Fruit fly (Drosophila melanogaster): ENCODE data around the gene Smr.

Gene Smr

dm6 chrX:12735478-12736428 lies 6.7 kb downstream of the Smr start (continued):
- peak; percentile 58; the same call in 1 of the 2 replicates for TF ChIP-seq Awh (GFP tag; IDR thresholded peaks at IDR 0.05)
- peak; percentile 77 for TF ChIP-seq CG12071 (GFP tag; optimal IDR thresholded peaks at IDR 0.05)
- peak; percentile 9; the same call in 1 of the 3 replicates for TF ChIP-seq otp (GFP tag; IDR thresholded peaks at IDR 0.05)
- TF ChIP-seq ranshi (GFP tag; IDR thresholded peaks at IDR 0.05), result peak; percentile 68; the same call in 1 of the 2 replicates
- peak; percentile 74 for TF ChIP-seq B-H2 (GFP tag; optimal IDR thresholded peaks at IDR 0.05)
- peak; percentile 91 for TF ChIP-seq CG16863 (GFP tag; optimal IDR thresholded peaks at IDR 0.05)
- TF ChIP-seq CG2678 (tag; optimal IDR thresholded peaks at IDR 0.05), result peak; percentile 98
- TF ChIP-seq grau (tag; optimal IDR thresholded peaks at IDR 0.05), result peak; percentile 93
- TF ChIP-seq prd (optimal IDR thresholded peaks at IDR 0.05), result no peak
- peak; percentile 90 for TF ChIP-seq prd (GFP tag; IDR thresholded peaks at IDR 0.05)
- TF ChIP-seq CG7928 (GFP tag; optimal IDR thresholded peaks at IDR 0.05), result peak; percentile 74
- peak; percentile 63 for TF ChIP-seq lbe (GFP tag; optimal IDR thresholded peaks at IDR 0.05)
- no peak for TF ChIP-seq bowl (GFP tag; IDR thresholded peaks at IDR 0.05)
- peak; percentile 88 for TF ChIP-seq CG15601 (tag; optimal IDR thresholded peaks at IDR 0.05)
- TF ChIP-seq ro (GFP tag; IDR thresholded peaks at IDR 0.05), result no peak; the same call in 1 of the 2 replicates
- TF ChIP-seq ttk (GFP tag; IDR thresholded peaks at IDR 0.05), result peak; percentile 68; the same call in 1 of the 2 replicates
- TF ChIP-seq CG13894 (tag; optimal IDR thresholded peaks at IDR 0.05), result peak; percentile 74
- peak; percentile 87 for TF ChIP-seq Atf3 (GFP tag; optimal IDR thresholded peaks at IDR 0.05)
- no peak for TF ChIP-seq CG6791 (GFP tag; IDR thresholded peaks at IDR 0.05; ENCODE audit: partially characterized antibody)
- peak; percentile 99 for TF ChIP-seq Ets65A (GFP tag)
- TF ChIP-seq CG6272 (GFP tag; IDR thresholded peaks at IDR 0.05), result peak; percentile 80
- TF ChIP-seq Atf-2 (GFP tag; optimal IDR thresholded peaks at IDR 0.05), result peak; percentile 92
- peak; percentile 74 for TF ChIP-seq CG10565 (GFP tag; optimal IDR thresholded peaks at IDR 0.05)
- TF ChIP-seq CG8290 (GFP tag; optimal IDR thresholded peaks at IDR 0.05), result peak; percentile 77
- peak; percentile 83 to 87 for TF ChIP-seq CG8290 (tag; optimal IDR thresholded peaks at IDR 0.05)
- peak; percentile 69 for TF ChIP-seq exex (tag; optimal IDR thresholded peaks at IDR 0.05)
- TF ChIP-seq repo (GFP tag; optimal IDR thresholded peaks at IDR 0.05), result peak; percentile 83
- peak; percentile 86 for TF ChIP-seq cad (GFP tag; optimal IDR thresholded peaks at IDR 0.05)
- TF ChIP-seq BtbVII (GFP tag; optimal IDR thresholded peaks at IDR 0.05), result peak; percentile 93
- peak; percentile 67; the same call in 1 of the 3 replicates for TF ChIP-seq ase (GFP tag; IDR thresholded peaks at IDR 0.05)
- peak; percentile 98 for TF ChIP-seq Sox100B (GFP tag; optimal IDR thresholded peaks at IDR 0.05)
- peak; percentile 89 for TF ChIP-seq crc (GFP tag; optimal IDR thresholded peaks at IDR 0.05)
- peak; percentile 46 for TF ChIP-seq Ravus (GFP tag; IDR thresholded peaks at IDR 0.05)
- TF ChIP-seq Abd-B (GFP tag; optimal IDR thresholded peaks at IDR 0.05), result peak; percentile 93
- TF ChIP-seq Nf-YC (tag; optimal IDR thresholded peaks at IDR 0.05), result peak; percentile 81
- TF ChIP-seq CG31388 (GFP tag; optimal IDR thresholded peaks at IDR 0.05), result peak; percentile 85
- TF ChIP-seq Dbx (GFP tag; IDR thresholded peaks at IDR 0.05), result peak; percentile 67
- peak in 1 of 2 experiments; percentile 71 for TF ChIP-seq insv (GFP tag; optimal IDR thresholded peaks at IDR 0.05)
- TF ChIP-seq zfh1 (GFP tag; IDR thresholded peaks at IDR 0.05), result peak; percentile 80
- peak; percentile 73; the same call in 1 of the 3 replicates for TF ChIP-seq Optix (GFP tag; IDR thresholded peaks at IDR 0.05)
- TF ChIP-seq CG10462 (GFP tag; optimal IDR thresholded peaks at IDR 0.05), result peak; percentile 84
- peak; percentile 15; the same call in 1 of the 2 replicates for TF ChIP-seq sens-2 (GFP tag; IDR thresholded peaks at IDR 0.05)
- TF ChIP-seq croc (GFP tag; conservative IDR thresholded peaks at IDR 0.05), result peak; percentile 83
- no peak for TF ChIP-seq fru (optimal IDR thresholded peaks at IDR 0.05)
- peak; percentile 87 for TF ChIP-seq CG11695 (GFP tag; IDR thresholded peaks at IDR 0.05)
- peak; percentile 94 for TF ChIP-seq CG10147 (GFP tag; optimal IDR thresholded peaks at IDR 0.05)
- no peak for TF ChIP-seq hb (GFP tag; IDR thresholded peaks at IDR 0.05; ENCODE audit: partially characterized antibody)
- peak; percentile 85 for TF ChIP-seq CG8359 (GFP tag; optimal IDR thresholded peaks at IDR 0.05; ENCODE audit: borderline replicate concordance)
- TF ChIP-seq bigmax (GFP tag; optimal IDR thresholded peaks at IDR 0.05), result no peak
- peak; percentile 92 for TF ChIP-seq pb (GFP tag; optimal IDR thresholded peaks at IDR 0.05)
